Worm (Caenorhabditis elegans) whole organism, L2 larva: ENCODE data around the gene tsp-1.

Source experiments
- C34F6.9 ChIP-seq: fragments of 150-350 bp; optimal IDR thresholded peaks from 2 replicates; lab custom pipeline; 2014; ENCODE audit warnings: missing biosample characterization, missing genetic modification characterization
- F13H6.1 ChIP-seq: sonication (generic microtip); optimal IDR thresholded peaks from 2 replicates; lab custom pipeline; 2016; ENCODE audit warnings: missing genetic modification characterization, missing compliant biosample characterization
- ama-1 ChIP-seq: fragments of 150-350 bp; optimal IDR thresholded peaks from 2 replicates; lab custom pipeline; 2018; ENCODE audit warnings: inconsistent platforms
- egl-27 ChIP-seq: sonication (generic microtip); optimal IDR thresholded peaks from 3 replicates; lab custom pipeline; 2017; ENCODE audit warnings: missing biosample characterization, missing genetic modification reagents, missing genetic modification characterization
- lin-13 ChIP-seq: fragments of 150-350 bp; optimal IDR thresholded peaks from 2 replicates; lab custom pipeline; 2014; ENCODE audit warnings: missing biosample characterization, missing genetic modification reagents, missing genetic modification characterization
- mdl-1 ChIP-seq, 2 experiments: fragments of 150-350 bp in 1 of 2; sonication (generic microtip) in 1 of 2; optimal IDR thresholded peaks; 2 replicates each; lab custom pipeline; 2017; ENCODE audit warnings: missing biosample characterization in 2 of 2, missing genetic modification characterization in 2 of 2
- snpc-4 ChIP-seq: fragments of 150-350 bp; optimal IDR thresholded peaks from 2 replicates; lab custom pipeline; 2014; ENCODE audit warnings: missing biosample characterization, missing genetic modification characterization
- unc-62 ChIP-seq: fragments of 150-350 bp; optimal IDR thresholded peaks from 2 replicates; lab custom pipeline; 2014; ENCODE audit warnings: missing biosample characterization, missing genetic modification reagents, missing genetic modification characterization

- TF ChIP-seq ama-1 (lab: Kevin White, UChicago) (no peak), lin-13 (GFP tag; lab: Kevin White, UChicago) (peak; percentile 23), egl-27 (tag; lab: Kevin White, UChicago) (no peak), unc-62 (no peak), C34F6.9 (peak; percentile 74), mdl-1 (tag; optimal IDR thresholded peaks at IDR 0.05; lab: Kevin White, UChicago) (no peak), snpc-4 (tag; lab: Kevin White, UChicago) (no peak), F13H6.1 (peak; percentile 77)
Measured at ce11 chrIII:8201760-8202159, 37.5 kb downstream of the tsp-1 start.
